Worm (Caenorhabditis elegans) whole organism, late embryonic: Measurements from ENCODE around the gene fbxa-139.

ENCODE experiments used
- C08G9.2 ChIP-seq: sonication (generic microtip); optimal IDR thresholded peaks from 2 replicates; lab custom pipeline; 2016; ENCODE audit warnings: mild to moderate bottlenecking, missing genetic modification characterization, moderate library complexity, missing compliant biosample characterization
- ahr-1 ChIP-seq: sonication (generic microtip); optimal IDR thresholded peaks from 2 replicates; lab custom pipeline; 2016; ENCODE audit warnings: missing genetic modification characterization, missing compliant biosample characterization
- ama-1 ChIP-seq: fragments of 150-350 bp; optimal IDR thresholded peaks from 2 replicates; lab custom pipeline; 2014
- ceh-14 ChIP-seq: sonication (generic microtip); optimal IDR thresholded peaks from 2 replicates; lab custom pipeline; 2016; ENCODE audit warnings: missing genotype, missing genetic modification characterization, missing compliant biosample characterization
- ceh-9 ChIP-seq: sonication (generic microtip); optimal IDR thresholded peaks from 2 replicates; lab custom pipeline; 2016; ENCODE audit warnings: mild to moderate bottlenecking, missing genetic modification characterization, inconsistent platforms, missing compliant biosample characterization
- mec-3 ChIP-seq: sonication (generic microtip); optimal IDR thresholded peaks from 2 replicates; lab custom pipeline; 2016; ENCODE audit warnings: borderline replicate concordance, missing genetic modification characterization, missing compliant biosample characterization
- nhr-11 ChIP-seq: fragments of 150-350 bp; optimal IDR thresholded peaks from 2 replicates; lab custom pipeline; 2014; ENCODE audit warnings: missing biosample characterization, missing genetic modification characterization
- pat-9 ChIP-seq: fragments of 200-800 bp; sonication (Bioruptor generic); optimal IDR thresholded peaks from 2 replicates; lab custom pipeline; 2018; ENCODE audit warnings: mild to moderate bottlenecking, missing genetic modification characterization, moderate library complexity, missing compliant biosample characterization
- pha-4 ChIP-seq: fragments of 150-350 bp; optimal IDR thresholded peaks from 2 replicates; lab custom pipeline; 2018; ENCODE audit warnings: missing biosample characterization, missing genetic modification reagents, missing genetic modification characterization
- pqm-1 ChIP-seq: sonication (generic microtip); optimal IDR thresholded peaks from 2 replicates; lab custom pipeline; 2016; ENCODE audit warnings: missing genetic modification characterization, missing compliant biosample characterization
- sox-2 ChIP-seq: fragments of 200-800 bp; sonication (Bioruptor generic); IDR thresholded peaks from 2 replicates; pipeline ENCODE4 v1.3.6; 2022; ENCODE audit warnings: missing genetic modification reagents, missing genetic modification characterization, missing compliant biosample characterization
- ttx-3 ChIP-seq: sonication (generic microtip); optimal IDR thresholded peaks from 2 replicates; lab custom pipeline; 2016; ENCODE audit warnings: missing genetic modification reagents, missing genetic modification characterization, missing compliant biosample characterization

DNA sequence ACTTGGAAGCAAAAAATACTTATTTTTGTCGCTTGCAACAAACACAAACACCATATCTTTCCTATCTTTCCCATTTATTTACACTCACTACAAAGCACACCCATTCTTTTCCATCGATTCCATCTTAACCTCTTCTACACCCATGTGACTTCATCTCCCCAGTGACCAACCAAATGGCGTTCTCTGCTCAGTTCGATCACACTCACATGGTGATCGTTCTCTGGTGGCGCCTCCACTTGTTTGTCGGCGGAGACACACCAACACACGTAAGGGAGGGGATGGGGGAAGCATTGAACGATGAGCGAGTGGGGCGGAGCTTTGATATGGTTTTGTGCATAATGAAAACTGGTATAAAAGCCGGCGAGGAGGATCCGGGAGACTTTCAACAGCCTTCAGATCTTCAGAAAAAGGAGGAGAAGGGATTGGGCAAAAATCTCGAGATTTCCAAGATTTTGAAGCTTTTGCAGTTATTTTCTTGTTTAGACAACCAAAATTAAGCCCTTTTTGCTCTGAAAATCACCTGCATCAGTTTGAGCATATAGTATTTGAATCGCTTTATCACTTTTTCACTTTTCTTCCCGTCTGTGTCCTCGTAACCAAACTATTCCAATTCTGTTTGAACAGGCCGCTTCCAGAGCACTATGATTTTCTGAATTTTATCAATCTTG lies 27.8 kb downstream of the fbxa-139 start:
- TF ChIP-seq nhr-11 (tag; lab: Kevin White, UChicago) (no peak), pqm-1 (peak; percentile 15), ahr-1 (tag; lab: Kevin White, UChicago) (no peak), pha-4 (tag; lab: Kevin White, UChicago) (no peak), ttx-3 (no peak), sox-2 (GFP tag; lab: Robert Waterston, UW) (no peak), ceh-14 (tag; lab: Kevin White, UChicago) (no peak), ama-1 (lab: Kevin White, UChicago) (no peak), C08G9.2 (tag; lab: Kevin White, UChicago) (no peak), ceh-9 (no peak), pat-9 (tag; lab: Kevin White, UChicago) (no peak), mec-3 (tag; lab: Kevin White, UChicago) (no peak)
